5 worm cellular contexts compared by ENCODE assay signal in the genomic region with DNA sequence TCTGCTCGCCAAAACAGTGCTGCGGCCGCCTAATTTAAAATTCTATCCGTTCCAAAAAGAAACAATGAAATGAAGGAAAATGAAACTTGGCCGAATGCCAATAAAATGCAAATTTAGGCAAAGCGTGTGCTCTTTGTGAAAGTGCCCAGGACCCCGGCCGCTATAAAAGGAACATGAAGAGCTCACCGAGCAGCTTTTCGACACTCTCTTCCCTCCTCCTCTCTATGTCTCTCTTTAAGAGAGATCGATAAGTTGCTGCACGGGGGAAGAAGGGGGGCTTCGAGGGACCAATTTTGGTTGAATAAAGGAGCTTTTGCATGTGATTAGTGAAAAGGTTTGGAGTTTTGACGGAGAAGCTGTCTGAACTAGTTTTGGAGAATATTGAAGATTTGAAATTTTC.
TF ChIP-seq lines count a peak whose summit lies in the region.

No protein-coding gene starts in this region.

TF ChIP-seq in whole organism, L2 larva, 48 proteins besides CTCF, POLR2A, EP300 and RAD21:
- TF ChIP-seq snpc-4 (tag; optimal IDR thresholded peaks at IDR 0.05; lab: Kevin White, UChicago), result no peak
- no peak for TF ChIP-seq aly-2 (tag; optimal IDR thresholded peaks at IDR 0.05; lab: Kevin White, UChicago)
- peak; percentile 51 for TF ChIP-seq C34F6.9 (tag; optimal IDR thresholded peaks at IDR 0.05; lab: Kevin White, UChicago)
- peak; percentile 38 for TF ChIP-seq unc-55 (GFP tag; optimal IDR thresholded peaks at IDR 0.05; lab: Kevin White, UChicago)
- peak; percentile 24 for TF ChIP-seq zag-1 (tag; optimal IDR thresholded peaks at IDR 0.05; lab: Kevin White, UChicago)

TF ChIP-seq in whole organism, L3 larva, 47 proteins besides CTCF, POLR2A, EP300 and RAD21:
- TF ChIP-seq lin-39 (tag; optimal IDR thresholded peaks at IDR 0.05; lab: Kevin White, UChicago) (peak; percentile 63), fkh-10 (GFP tag; optimal IDR thresholded peaks at IDR 0.05; lab: Kevin White, UChicago) (no peak), hmg-11 (tag; optimal IDR thresholded peaks at IDR 0.05; lab: Kevin White, UChicago) (peak; percentile 42), nhr-43 (tag; optimal IDR thresholded peaks at IDR 0.05; lab: Kevin White, UChicago; ENCODE audit: poor library complexity, severe bottlenecking) (no peak), aly-2 (tag; optimal IDR thresholded peaks at IDR 0.05; lab: Kevin White, UChicago) (no peak), nfya-1 (tag; optimal IDR thresholded peaks at IDR 0.05; lab: Kevin White, UChicago; ENCODE audit: insufficient read depth) (peak; percentile 41), nhr-77 (tag; optimal IDR thresholded peaks at IDR 0.05; lab: Kevin White, UChicago) (no peak), nhr-25 (tag; optimal IDR thresholded peaks at IDR 0.05; lab: Kevin White, UChicago) (no peak)

TF ChIP-seq in whole organism, L4 larva, 104 proteins besides CTCF, POLR2A, EP300 and RAD21:
- TF ChIP-seq Y75B8A.6 (GFP tag; IDR thresholded peaks at IDR 0.05; lab: Robert Waterston, UW) (no peak), hlh-30 (tag; optimal IDR thresholded peaks at IDR 0.05; lab: Kevin White, UChicago; ENCODE audit: insufficient read depth) (peak; percentile 61), lin-29 (GFP tag; IDR thresholded peaks at IDR 0.05; lab: Robert Waterston, UW) (no peak), vab-7 (GFP tag; IDR thresholded peaks at IDR 0.05; lab: Robert Waterston, UW) (no peak), nhr-42 (GFP tag; IDR thresholded peaks at IDR 0.05; lab: Robert Waterston, UW) (no peak), pha-4 (GFP tag; IDR thresholded peaks at IDR 0.05; lab: Robert Waterston, UW) (no peak), pha-4 (tag; optimal IDR thresholded peaks at IDR 0.05; lab: Kevin White, UChicago) (no peak), lir-3 (tag; optimal IDR thresholded peaks at IDR 0.05; lab: Kevin White, UChicago) (no peak), php-3 (GFP tag; IDR thresholded peaks at IDR 0.05; lab: Robert Waterston, UW) (no peak), daf-8 (GFP tag; IDR thresholded peaks at IDR 0.05; lab: Robert Waterston, UW) (no peak), set-16 (GFP tag; IDR thresholded peaks at IDR 0.05; lab: Robert Waterston, UW) (no peak), unc-39 (tag; optimal IDR thresholded peaks at IDR 0.05; lab: Kevin White, UChicago) (no peak), nhr-76 (tag; optimal IDR thresholded peaks at IDR 0.05; lab: Kevin White, UChicago) (no peak), fkh-10 (GFP tag; optimal IDR thresholded peaks at IDR 0.05; lab: Kevin White, UChicago) (no peak), ceh-82 (tag; optimal IDR thresholded peaks at IDR 0.05; lab: Kevin White, UChicago) (no peak), aha-1 (tag; lab: Kevin White, UChicago) (peak; percentile 97), nhr-10 (tag; optimal IDR thresholded peaks at IDR 0.05; lab: Kevin White, UChicago) (no peak), madf-5 (GFP tag; IDR thresholded peaks at IDR 0.05; lab: Robert Waterston, UW) (no peak)

TF ChIP-seq in whole organism, late embryonic, 69 proteins besides CTCF, POLR2A, EP300 and RAD21:
- TF ChIP-seq sox-4 (tag; optimal IDR thresholded peaks at IDR 0.05; lab: Kevin White, UChicago), result no peak
- TF ChIP-seq ceh-19 (GFP tag; optimal IDR thresholded peaks at IDR 0.05; lab: Kevin White, UChicago), result no peak
- TF ChIP-seq C38D4.7 (GFP tag; optimal IDR thresholded peaks at IDR 0.05; lab: Kevin White, UChicago), result no peak
- no peak for TF ChIP-seq tbx-7 (tag; optimal IDR thresholded peaks at IDR 0.05; lab: Kevin White, UChicago)
- TF ChIP-seq sox-2 (GFP tag; IDR thresholded peaks at IDR 0.05; lab: Robert Waterston, UW), result no peak
- TF ChIP-seq elt-4 (tag; optimal IDR thresholded peaks at IDR 0.05; lab: Kevin White, UChicago), result no peak
- TF ChIP-seq pha-4 (tag; optimal IDR thresholded peaks at IDR 0.05; lab: Kevin White, UChicago), result no peak
- no peak for TF ChIP-seq ama-1 (optimal IDR thresholded peaks at IDR 0.05; lab: Kevin White, UChicago)
- TF ChIP-seq ceh-48 (tag; optimal IDR thresholded peaks at IDR 0.05; lab: Kevin White, UChicago), result peak; percentile 87
- no peak for TF ChIP-seq ceh-14 (tag; optimal IDR thresholded peaks at IDR 0.05; lab: Kevin White, UChicago)
- no peak for TF ChIP-seq ztf-16 (tag; optimal IDR thresholded peaks at IDR 0.05; lab: Kevin White, UChicago)
- TF ChIP-seq elt-2 (tag; optimal IDR thresholded peaks at IDR 0.05; lab: Kevin White, UChicago), result no peak
- TF ChIP-seq fax-1 (tag; optimal IDR thresholded peaks at IDR 0.05; lab: Kevin White, UChicago), result no peak
- TF ChIP-seq hlh-6 (tag; optimal IDR thresholded peaks at IDR 0.05; lab: Kevin White, UChicago), result no peak
- TF ChIP-seq unc-42 (tag; optimal IDR thresholded peaks at IDR 0.05; lab: Kevin White, UChicago), result peak; percentile 80
- TF ChIP-seq ceh-31 (tag; optimal IDR thresholded peaks at IDR 0.05; lab: Kevin White, UChicago), result peak; percentile 61
- TF ChIP-seq nfya-1 (tag; optimal IDR thresholded peaks at IDR 0.05; lab: Kevin White, UChicago), result peak; percentile 29
TF ChIP-seq in whole organism, late embryonic: peak in this region for 4.

TF ChIP-seq in whole organism, mixed stage, embryonic, 35 proteins besides CTCF, POLR2A, EP300 and RAD21:
- TF ChIP-seq ces-1 (GFP tag; optimal IDR thresholded peaks at IDR 0.05; lab: Kevin White, UChicago) (peak; percentile 76), nhr-12 (tag; optimal IDR thresholded peaks at IDR 0.05; lab: Kevin White, UChicago) (no peak)
TF ChIP-seq in whole organism, mixed stage, embryonic: peak in this region for 1.
